Fruit fly (Drosophila melanogaster): ENCODE results near the gene COX6CL.

COX6CL gene

dm6 chr2L:5778157-5778556 is 40.1 kb downstream of the COX6CL start (continued):
- TF ChIP-seq CG1024 (GFP tag; IDR thresholded peaks at IDR 0.05) (no peak), HLH54F (GFP tag; optimal IDR thresholded peaks at IDR 0.05) (peak; percentile 5), CG17385 (GFP tag; optimal IDR thresholded peaks at IDR 0.05) (peak; percentile 39), Sox102F (GFP tag; optimal IDR thresholded peaks at IDR 0.05) (peak; percentile 22), BtbVII (GFP tag; optimal IDR thresholded peaks at IDR 0.05) (peak; percentile 5), vvl (GFP tag; IDR thresholded peaks at IDR 0.05) (0 out of 2 replicates have a peak, but pooled peaks have one; percentile 11), nerfin-1 (tag; optimal IDR thresholded peaks at IDR 0.05) (no peak), CG6791 (GFP tag; IDR thresholded peaks at IDR 0.05; ENCODE audit: partially characterized antibody) (peak; percentile 72), ems (GFP tag; optimal IDR thresholded peaks at IDR 0.05) (no peak), CG31224 (GFP tag; IDR thresholded peaks at IDR 0.05) (no peak), CG15073 (GFP tag; optimal IDR thresholded peaks at IDR 0.05) (no peak), da (GFP tag; optimal IDR thresholded peaks at IDR 0.05) (no peak), H2.0 (GFP tag; IDR thresholded peaks at IDR 0.05) (peak; percentile 17; the same call in 1 of the 2 replicates), CG11398 (GFP tag; optimal IDR thresholded peaks at IDR 0.05) (no peak), CG15514 (GFP tag; optimal IDR thresholded peaks at IDR 0.05) (peak; percentile 8), CG15696 (tag; optimal IDR thresholded peaks at IDR 0.05) (no peak), Sry-δ (GFP tag; optimal IDR thresholded peaks at IDR 0.05) (no peak), CG14014 (GFP tag; IDR thresholded peaks at IDR 0.05) (0 out of 2 replicates have a peak, but pooled peaks have one; percentile 30), ERR (GFP tag; optimal IDR thresholded peaks at IDR 0.05) (no peak), z (GFP tag; IDR thresholded peaks at IDR 0.05) (no peak), CG18764 (GFP tag; optimal IDR thresholded peaks at IDR 0.05) (no peak), Optix (GFP tag; IDR thresholded peaks at IDR 0.05) (no peak), sens (GFP tag) (peak; percentile 64), zf30C (GFP tag; optimal IDR thresholded peaks at IDR 0.05) (no peak), Vsx1 (GFP tag; optimal IDR thresholded peaks at IDR 0.05) (no peak), CG9437 (GFP tag; optimal IDR thresholded peaks at IDR 0.05) (no peak), crc (GFP tag; optimal IDR thresholded peaks at IDR 0.05) (no peak), CG2120 (GFP tag; optimal IDR thresholded peaks at IDR 0.05) (peak; percentile 40), pan (optimal IDR thresholded peaks at IDR 0.05) (no peak), pan (GFP tag; optimal IDR thresholded peaks at IDR 0.05 in 1 of 2, IDR thresholded peaks at IDR 0.05 in 1 of 2) (peak in 1 of 2 experiments; percentile 28), CkIIα-i1 (GFP tag; IDR thresholded peaks at IDR 0.05) (no peak), CG17568 (GFP tag; optimal IDR thresholded peaks at IDR 0.05) (no peak), Asciz (GFP tag; optimal IDR thresholded peaks at IDR 0.05) (no peak), lmd (GFP tag; IDR thresholded peaks at IDR 0.05) (peak; percentile 40; the same call in 1 of the 2 replicates), ind (GFP tag; optimal IDR thresholded peaks at IDR 0.05) (peak; percentile 31), Scr (GFP tag; IDR thresholded peaks at IDR 0.05; ENCODE audit: partially characterized antibody) (peak; percentile 47), Hmr (GFP tag; optimal IDR thresholded peaks at IDR 0.05) (peak; percentile 54), Max (GFP tag; optimal IDR thresholded peaks at IDR 0.05) (no peak), CG32532 (GFP tag; IDR thresholded peaks at IDR 0.05) (0 out of 2 replicates have a peak, but pooled peaks have one; percentile 32), chm (GFP tag; IDR thresholded peaks at IDR 0.05) (no peak), gcm2 (GFP tag; optimal IDR thresholded peaks at IDR 0.05) (no peak), CG1603 (tag; optimal IDR thresholded peaks at IDR 0.05) (peak; percentile 16), slbo (GFP tag; IDR thresholded peaks at IDR 0.05) (peak; percentile 50), Pdp1 (GFP tag; optimal IDR thresholded peaks at IDR 0.05) (peak in 1 of 2 experiments; percentile 8), Dref (GFP tag; IDR thresholded peaks at IDR 0.05) (no peak), CG16813 (GFP tag; IDR thresholded peaks at IDR 0.05; ENCODE audit: partially characterized antibody) (peak; percentile 60), dmrt11E (tag; optimal IDR thresholded peaks at IDR 0.05) (no peak), ash1 (GFP tag; optimal IDR thresholded peaks at IDR 0.05) (no peak), pita (GFP tag; optimal IDR thresholded peaks at IDR 0.05) (no peak), mam (GFP tag; optimal IDR thresholded peaks at IDR 0.05) (peak; percentile 1), CG17361 (GFP tag; IDR thresholded peaks at IDR 0.05) (0 out of 3 replicates have a peak, but pooled peaks have one; percentile 25)

All from whole organism, embryonic.